Worm (Caenorhabditis elegans) whole organism, L1 larva: ENCODE data around the gene unc-1.
A peak's percentile ranks its signal among the peaks of the same experiment; 100 is the strongest.

ENCODE experiments used
- C04F5.9 ChIP-seq: sonication (generic microtip); optimal IDR thresholded peaks from 2 replicates; lab custom pipeline; 2016; ENCODE audit warnings: missing genetic modification characterization, missing compliant biosample characterization
- C16A3.4 ChIP-seq: fragments of 150-350 bp; optimal IDR thresholded peaks from 2 replicates; lab custom pipeline; 2014; ENCODE audit warnings: missing biosample characterization, missing genetic modification characterization
- F16B12.6 ChIP-seq: fragments of 150-350 bp; optimal IDR thresholded peaks from 2 replicates; lab custom pipeline; 2014; ENCODE audit warnings: missing biosample characterization, missing genetic modification characterization
- alr-1 ChIP-seq: fragments of 200-800 bp; sonication (Bioruptor generic); optimal IDR thresholded peaks from 2 replicates; lab custom pipeline; 2018; ENCODE audit warnings: borderline replicate concordance, mild to moderate bottlenecking, missing genetic modification characterization, missing compliant biosample characterization
- ama-1 ChIP-seq: fragments of 150-350 bp; optimal IDR thresholded peaks from 2 replicates; lab custom pipeline; 2014
- ceh-63 ChIP-seq: fragments of 200-800 bp; sonication (Bioruptor generic); optimal IDR thresholded peaks from 2 replicates; lab custom pipeline; 2018; ENCODE audit warnings: mild to moderate bottlenecking, missing genetic modification characterization, missing compliant biosample characterization
- ceh-8 ChIP-seq: fragments of 200-800 bp; sonication (Bioruptor generic); optimal IDR thresholded peaks from 2 replicates; lab custom pipeline; 2018; ENCODE audit warnings: mild to moderate bottlenecking, missing genetic modification characterization, moderate library complexity, missing compliant biosample characterization
- ceh-90 ChIP-seq: sonication (generic microtip); optimal IDR thresholded peaks from 2 replicates; lab custom pipeline; 2016; ENCODE audit warnings: missing genetic modification characterization, missing compliant biosample characterization
- dpl-1 ChIP-seq, 3 experiments: fragments of 150-350 bp in 2 of 3; sonication (generic microtip) in 1 of 3; optimal IDR thresholded peaks; 2 replicates each; lab custom pipeline; 2014 to 2017; ENCODE audit warnings: missing biosample characterization in 3 of 3, missing genetic modification characterization in 3 of 3, missing genetic modification reagents in 3 of 3
- dsc-1 ChIP-seq: sonication (generic microtip); optimal IDR thresholded peaks from 2 replicates; lab custom pipeline; 2016; ENCODE audit warnings: mild to moderate bottlenecking, missing genetic modification characterization, missing compliant biosample characterization
- efl-1 ChIP-seq, 4 experiments: fragments of 150-350 bp; optimal IDR thresholded peaks in 3 of 4; peaks in 1 of 4; 1 replicate in 1 of 4; 2 replicates in 3 of 4; lab custom pipeline; 2014; ENCODE audit warnings: missing biosample characterization in 2 of 4, missing genetic modification characterization in 2 of 4, missing genetic modification reagents in 2 of 4
- egl-13 ChIP-seq: sonication (generic microtip); optimal IDR thresholded peaks from 2 replicates; lab custom pipeline; 2016; ENCODE audit warnings: missing genotype, missing genetic modification reagents, missing genetic modification characterization, missing compliant biosample characterization
- elt-2 ChIP-seq: sonication (generic microtip); optimal IDR thresholded peaks from 2 replicates; lab custom pipeline; 2016; ENCODE audit warnings: missing genetic modification characterization, mild to moderate bottlenecking, inconsistent platforms, missing compliant biosample characterization, missing genetic modification reagents
- elt-3 ChIP-seq, 6 experiments: fragments of 150-350 bp in 1 of 6; sonication (generic microtip); optimal IDR thresholded peaks; 2 replicates each; lab custom pipeline; 2017 to 2018; ENCODE audit warnings: missing biosample characterization in 6 of 6, missing genetic modification characterization in 6 of 6, inconsistent platforms in 1 of 6
- ets-5 ChIP-seq: fragments of 200-800 bp; sonication (Bioruptor generic); IDR thresholded peaks from 2 replicates; pipeline ENCODE4 v1.3.6; 2022; ENCODE audit warnings: missing genetic modification characterization, missing compliant biosample characterization
- fkh-8 ChIP-seq: sonication (generic microtip); optimal IDR thresholded peaks from 2 replicates; lab custom pipeline; 2016; ENCODE audit warnings: mild to moderate bottlenecking, missing genetic modification characterization, missing compliant biosample characterization
- hlh-4 ChIP-seq: sonication (generic microtip); optimal IDR thresholded peaks from 2 replicates; lab custom pipeline; 2016; ENCODE audit warnings: mild to moderate bottlenecking, missing genetic modification characterization, missing compliant biosample characterization
- hpl-2 ChIP-seq: fragments of 150-350 bp; optimal IDR thresholded peaks from 2 replicates; lab custom pipeline; 2014; ENCODE audit warnings: missing biosample characterization, missing genetic modification reagents, missing genetic modification characterization
- irx-1 ChIP-seq: sonication (generic microtip); optimal IDR thresholded peaks from 2 replicates; lab custom pipeline; 2016; ENCODE audit warnings: missing genetic modification characterization, missing compliant biosample characterization
- lin-14 ChIP-seq: fragments of 200-800 bp; sonication (Bioruptor generic); optimal IDR thresholded peaks from 2 replicates; lab custom pipeline; 2018; ENCODE audit warnings: mild to moderate bottlenecking, missing genetic modification characterization, moderate library complexity, missing compliant biosample characterization
- lin-35 ChIP-seq, 2 experiments: fragments of 150-350 bp; optimal IDR thresholded peaks; 2 replicates each; lab custom pipeline; 2014; ENCODE audit warnings: missing biosample characterization in 2 of 2, missing genetic modification characterization in 2 of 2, missing genetic modification reagents in 2 of 2
- lir-3 ChIP-seq: sonication (generic microtip); optimal IDR thresholded peaks from 2 replicates; lab custom pipeline; 2016; ENCODE audit warnings: mild to moderate bottlenecking, missing genetic modification characterization, moderate library complexity, missing compliant biosample characterization; ENCODE audit not compliant: poor library complexity
- lsy-2 ChIP-seq, 2 experiments: fragments of 150-350 bp; optimal IDR thresholded peaks; 2 replicates each; lab custom pipeline; 2014; ENCODE audit warnings: missing biosample characterization in 2 of 2, missing genetic modification characterization in 2 of 2
- mab-9 ChIP-seq: fragments of 200-800 bp; sonication (Bioruptor generic); IDR thresholded peaks from 2 replicates; pipeline ENCODE4 v1.3.6; 2022; ENCODE audit warnings: missing genetic modification reagents, missing genetic modification characterization, missing compliant biosample characterization
- mdl-1 ChIP-seq, 2 experiments: fragments of 150-350 bp; optimal IDR thresholded peaks; 2 replicates each; lab custom pipeline; 2014 to 2017; ENCODE audit warnings: missing biosample characterization in 2 of 2, missing genetic modification characterization in 2 of 2, inconsistent platforms in 1 of 2
- nhr-12 ChIP-seq: sonication (generic microtip); optimal IDR thresholded peaks from 2 replicates; lab custom pipeline; 2017; ENCODE audit warnings: missing biosample characterization, missing genetic modification characterization
- nhr-19 ChIP-seq: fragments of 200-800 bp; sonication (Bioruptor generic); conservative IDR thresholded peaks from 2 replicates; pipeline ENCODE4 v1.3.6; 2022; ENCODE audit warnings: missing genetic modification characterization, missing compliant biosample characterization
- nhr-20 ChIP-seq: sonication (generic microtip); optimal IDR thresholded peaks from 2 replicates; lab custom pipeline; 2016; ENCODE audit warnings: mild to moderate bottlenecking, missing genetic modification characterization, missing compliant biosample characterization
- nhr-47 ChIP-seq: sonication (generic microtip); optimal IDR thresholded peaks from 2 replicates; lab custom pipeline; 2016; ENCODE audit warnings: mild to moderate bottlenecking, missing genetic modification characterization, moderate library complexity, missing compliant biosample characterization
- nhr-71 ChIP-seq: sonication (generic microtip); optimal IDR thresholded peaks from 2 replicates; lab custom pipeline; 2016; ENCODE audit warnings: mild to moderate bottlenecking, missing genetic modification characterization, moderate library complexity, missing compliant biosample characterization
- nhr-90 ChIP-seq: sonication (generic microtip); optimal IDR thresholded peaks from 2 replicates; lab custom pipeline; 2016; ENCODE audit warnings: mild to moderate bottlenecking, missing genetic modification characterization, missing compliant biosample characterization; ENCODE audit not compliant: poor library complexity
- pag-3 ChIP-seq: sonication (generic microtip); optimal IDR thresholded peaks from 2 replicates; lab custom pipeline; 2017; ENCODE audit warnings: missing genetic modification characterization, mild to moderate bottlenecking, missing compliant biosample characterization, antibody characterized with exemption, borderline replicate concordance; ENCODE audit not compliant: insufficient read depth
- pax-3 ChIP-seq: fragments of 200-800 bp; sonication (Bioruptor generic); optimal IDR thresholded peaks from 2 replicates; lab custom pipeline; 2018; ENCODE audit warnings: mild to moderate bottlenecking, missing genetic modification characterization, moderate library complexity, missing compliant biosample characterization
- pqm-1 ChIP-seq: sonication (generic microtip); optimal IDR thresholded peaks from 3 replicates; lab custom pipeline; 2017; ENCODE audit warnings: missing biosample characterization, missing genetic modification characterization
- rnt-1 ChIP-seq: sonication (generic microtip); optimal IDR thresholded peaks from 2 replicates; lab custom pipeline; 2016; ENCODE audit warnings: mild to moderate bottlenecking, missing genetic modification characterization, moderate library complexity, missing compliant biosample characterization
- skn-1 ChIP-seq: fragments of 150-350 bp; optimal IDR thresholded peaks from 2 replicates; lab custom pipeline; 2014; ENCODE audit warnings: missing biosample characterization, missing genetic modification characterization
- snpc-4 ChIP-seq: fragments of 150-350 bp; optimal IDR thresholded peaks from 2 replicates; lab custom pipeline; 2014; ENCODE audit warnings: missing biosample characterization, missing genetic modification characterization
- snu-23 ChIP-seq: sonication (generic microtip); optimal IDR thresholded peaks from 2 replicates; lab custom pipeline; 2016; ENCODE audit warnings: missing genetic modification characterization, missing compliant biosample characterization
- swsn-7 ChIP-seq: sonication (generic microtip); optimal IDR thresholded peaks from 2 replicates; lab custom pipeline; 2016; ENCODE audit warnings: missing genetic modification characterization, missing compliant biosample characterization
- tbx-2 ChIP-seq: sonication (generic microtip); optimal IDR thresholded peaks from 2 replicates; lab custom pipeline; 2016; ENCODE audit warnings: missing genetic modification characterization, missing compliant biosample characterization
- tlp-1 ChIP-seq: fragments of 150-350 bp; optimal IDR thresholded peaks from 2 replicates; lab custom pipeline; 2014; ENCODE audit warnings: missing biosample characterization, missing genetic modification characterization
- unc-62 ChIP-seq: fragments of 150-350 bp; optimal IDR thresholded peaks from 2 replicates; lab custom pipeline; 2014; ENCODE audit warnings: missing biosample characterization, missing genetic modification reagents, missing genetic modification characterization
- xbp-1 ChIP-seq: sonication (generic microtip); optimal IDR thresholded peaks from 2 replicates; lab custom pipeline; 2016; ENCODE audit warnings: missing genetic modification characterization, missing compliant biosample characterization
- zag-1 ChIP-seq: fragments of 150-350 bp; optimal IDR thresholded peaks from 2 replicates; lab custom pipeline; 2014; ENCODE audit warnings: missing biosample characterization, missing genetic modification characterization
- zip-4 ChIP-seq: fragments of 200-800 bp; sonication (Bioruptor generic); optimal IDR thresholded peaks from 2 replicates; lab custom pipeline; 2018; ENCODE audit warnings: mild to moderate bottlenecking, missing genetic modification characterization, moderate library complexity, missing compliant biosample characterization
- ztf-4 ChIP-seq: fragments of 150-350 bp; optimal IDR thresholded peaks from 2 replicates; lab custom pipeline; 2014; ENCODE audit warnings: missing biosample characterization, missing genetic modification characterization

Gene unc-1

DNA sequence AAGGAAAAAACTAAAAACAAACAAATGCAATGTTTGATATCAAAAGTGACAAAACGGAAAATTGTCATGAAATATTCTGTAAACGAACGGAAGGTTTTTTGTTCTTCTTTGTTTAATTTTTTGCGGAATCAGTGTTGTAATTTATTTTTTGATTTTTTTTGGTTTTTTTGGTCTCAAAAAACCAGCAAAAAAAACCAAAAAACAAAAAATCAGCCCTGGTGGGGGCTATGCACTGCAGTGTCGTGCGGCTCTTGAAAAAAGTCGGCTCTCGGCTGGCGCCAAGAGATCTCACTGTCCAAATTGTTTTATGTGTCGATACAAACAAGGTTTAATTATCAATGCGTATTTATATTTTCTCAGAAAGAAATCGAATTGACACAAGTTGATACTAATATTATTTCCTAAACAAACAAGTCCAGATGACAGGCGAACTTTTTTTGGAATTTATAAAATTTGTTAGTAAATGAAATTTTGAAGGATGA, 49.8 kb downstream of the unc-1 start (continued):
- TF ChIP-seq ceh-8 (GFP tag; lab: Kevin White, UChicago) (no peak), nhr-19 (GFP tag; lab: Robert Waterston, UW) (peak; percentile 48), elt-2 (tag; lab: Kevin White, UChicago) (peak; percentile 53), fkh-8 (tag; lab: Kevin White, UChicago) (no peak), ets-5 (GFP tag; lab: Robert Waterston, UW) (no peak), lin-14 (GFP tag; lab: Kevin White, UChicago) (no peak), snu-23 (peak; percentile 46), pqm-1 (no peak), C16A3.4 (peak; percentile 30), pax-3 (tag; lab: Kevin White, UChicago) (peak; percentile 48), nhr-47 (tag; lab: Kevin White, UChicago) (peak; percentile 43), nhr-12 (tag; lab: Kevin White, UChicago) (no peak), efl-1 (optimal IDR thresholded peaks at IDR 0.05; lab: Kevin White, UChicago) (no peak), efl-1 (GFP tag; optimal IDR thresholded peaks at IDR 0.05 in 1 of 2; lab: Kevin White, UChicago) (peak in 1 of 2 experiments; percentile 92), egl-13 (tag; lab: Kevin White, UChicago) (no peak), C04F5.9 (tag; lab: Kevin White, UChicago) (peak; percentile 6), dsc-1 (tag; lab: Kevin White, UChicago) (no peak), tbx-2 (tag; lab: Kevin White, UChicago) (no peak), irx-1 (tag; lab: Kevin White, UChicago) (no peak), unc-62 (GFP tag; lab: Kevin White, UChicago) (no peak)

DNA sequence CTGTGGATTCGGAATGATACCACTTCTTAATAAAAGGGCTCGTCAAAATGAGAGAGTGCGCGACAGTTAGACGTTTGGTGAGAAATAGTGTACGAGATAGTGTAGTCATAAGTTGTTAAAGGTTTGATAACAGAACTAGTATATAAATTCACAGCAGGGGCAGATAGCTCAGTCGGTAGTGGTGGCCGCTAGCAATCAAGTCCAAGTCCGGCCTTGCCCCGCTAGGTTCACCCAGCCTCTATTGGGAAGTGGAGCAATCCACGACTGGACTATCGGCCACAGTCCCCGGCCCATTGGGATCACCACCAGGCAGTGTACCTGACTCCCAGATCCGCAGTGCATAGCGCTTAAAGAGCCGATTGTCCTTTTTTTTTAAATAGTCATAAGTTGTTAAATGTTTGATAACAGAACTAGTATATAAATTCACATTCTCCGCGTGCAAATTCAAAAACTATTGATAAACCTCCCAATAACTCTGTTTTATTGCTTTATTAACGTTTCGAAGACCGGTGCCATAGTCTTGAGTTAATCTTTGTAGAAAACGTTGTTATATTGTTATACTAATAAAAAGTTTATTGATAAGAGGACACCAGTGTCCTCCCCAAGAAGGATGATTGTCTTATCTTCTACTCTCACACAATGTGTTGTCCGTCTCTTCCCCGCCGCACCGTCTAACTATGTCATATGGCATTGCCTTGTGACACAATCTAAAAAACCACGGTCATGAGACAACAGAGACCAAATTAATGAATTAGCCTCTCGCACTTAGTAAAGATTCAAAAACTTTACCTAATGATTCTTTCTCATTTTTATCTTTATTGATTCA, 51.4 kb downstream of the unc-1 start:
- TF ChIP-seq swsn-7 (tag; lab: Kevin White, UChicago) (peak; percentile 38), zip-4 (GFP tag; lab: Kevin White, UChicago) (no peak), elt-2 (tag; lab: Kevin White, UChicago) (peak; percentile 84), ceh-63 (GFP tag; lab: Kevin White, UChicago) (no peak), efl-1 (optimal IDR thresholded peaks at IDR 0.05; lab: Kevin White, UChicago) (peak; percentile 1 to 16), efl-1 (GFP tag; optimal IDR thresholded peaks at IDR 0.05 in 1 of 2; lab: Kevin White, UChicago) (peak in 1 of 2 experiments; percentile 91), hpl-2 (GFP tag; lab: Kevin White, UChicago) (peak; percentile 36), xbp-1 (no peak), ets-5 (GFP tag; lab: Robert Waterston, UW) (no peak), nhr-71 (tag; lab: Kevin White, UChicago) (peak; percentile 86), dpl-1 (GFP tag; optimal IDR thresholded peaks at IDR 0.05; lab: Kevin White, UChicago) (peak in 2 of 3 experiments; percentile 4 to 36), nhr-19 (GFP tag; lab: Robert Waterston, UW) (peak; percentile 81), C16A3.4 (peak; percentile 38), hlh-4 (tag; lab: Kevin White, UChicago) (no peak), lin-14 (GFP tag; lab: Kevin White, UChicago) (peak; percentile 74), ceh-90 (tag; lab: Kevin White, UChicago) (no peak), lin-35 (GFP tag; optimal IDR thresholded peaks at IDR 0.05; lab: Kevin White, UChicago) (peak in 1 of 2 experiments; percentile 76), nhr-90 (tag; lab: Kevin White, UChicago) (peak; percentile 79), mdl-1 (tag; optimal IDR thresholded peaks at IDR 0.05; lab: Kevin White, UChicago) (peak in 1 of 2 experiments; percentile 63), elt-3 (tag; optimal IDR thresholded peaks at IDR 0.05; lab: Kevin White, UChicago) (peak; percentile 0 to 83 (median 29)), lir-3 (tag; lab: Kevin White, UChicago) (peak; percentile 52), nhr-20 (tag; lab: Kevin White, UChicago) (peak; percentile 85), F16B12.6 (tag; lab: Kevin White, UChicago) (no peak), ama-1 (lab: Kevin White, UChicago) (peak; percentile 25), egl-13 (tag; lab: Kevin White, UChicago) (peak; percentile 59), rnt-1 (peak; percentile 33), skn-1 (tag; lab: Kevin White, UChicago) (peak; percentile 68), zag-1 (tag; lab: Kevin White, UChicago) (no peak), fkh-8 (tag; lab: Kevin White, UChicago) (peak; percentile 12), alr-1 (tag; lab: Kevin White, UChicago) (no peak), snpc-4 (tag; lab: Kevin White, UChicago) (no peak), unc-62 (GFP tag; lab: Kevin White, UChicago) (no peak), pag-3 (tag; lab: Kevin White, UChicago) (peak; percentile 21), lsy-2 (tag; optimal IDR thresholded peaks at IDR 0.05; lab: Kevin White, UChicago) (peak; percentile 34 to 62), ztf-4 (peak; percentile 56), mab-9 (no peak), tlp-1 (tag; lab: Kevin White, UChicago) (no peak)
